Worm (Caenorhabditis elegans): ENCODE measurements around the gene acc-1.
A peak's percentile ranks its signal among the peaks of the same experiment; 100 is the strongest.

acc-1 gene

ce11 chrIV:9667084-9667483, 9.2 kb downstream of the acc-1 start (continued):
- TF ChIP-seq ceh-83 (GFP tag; optimal IDR thresholded peaks at IDR 0.05) (no peak), ces-1 (GFP tag; optimal IDR thresholded peaks at IDR 0.05) (no peak)

ce11 chrIV:9668103-9668672, 10.3 kb downstream of the acc-1 start:
- TF ChIP-seq nhr-237 (tag; optimal IDR thresholded peaks at IDR 0.05) (no peak), bed-3 (GFP tag; optimal IDR thresholded peaks at IDR 0.05) (no peak), cnd-1 (tag; optimal IDR thresholded peaks at IDR 0.05) (no peak), blmp-1 (tag; optimal IDR thresholded peaks at IDR 0.05) (no peak), elt-1 (tag; optimal IDR thresholded peaks at IDR 0.05; ENCODE audit: borderline replicate concordance, insufficient read depth) (no peak), ceh-39 (tag; optimal IDR thresholded peaks at IDR 0.05) (no peak), nhr-28 (tag; optimal IDR thresholded peaks at IDR 0.05) (no peak), ceh-43 (GFP tag; optimal IDR thresholded peaks at IDR 0.05) (no peak), mep-1 (tag; optimal IDR thresholded peaks at IDR 0.05) (no peak), mab-5 (tag; optimal IDR thresholded peaks at IDR 0.05) (no peak), lin-13 (tag; optimal IDR thresholded peaks at IDR 0.05) (no peak), nhr-12 (tag; optimal IDR thresholded peaks at IDR 0.05) (no peak), lsy-2 (tag; optimal IDR thresholded peaks at IDR 0.05) (no peak), ham-2 (GFP tag; optimal IDR thresholded peaks at IDR 0.05) (no peak), hlh-1 (tag; optimal IDR thresholded peaks at IDR 0.05) (no peak), pha-4 (tag; optimal IDR thresholded peaks at IDR 0.05) (no peak), drap-1 (GFP tag; optimal IDR thresholded peaks at IDR 0.05) (no peak), sptf-1 (tag; optimal IDR thresholded peaks at IDR 0.05) (no peak), tbx-8 (GFP tag; optimal IDR thresholded peaks at IDR 0.05) (no peak)

ce11 chrIV:9669969-9670368, 12.1 kb downstream of the acc-1 start:
- TF ChIP-seq nhr-12 (tag; optimal IDR thresholded peaks at IDR 0.05) (no peak), unc-62 (GFP tag; optimal IDR thresholded peaks at IDR 0.05) (no peak), drap-1 (GFP tag; optimal IDR thresholded peaks at IDR 0.05) (no peak), ces-1 (GFP tag; optimal IDR thresholded peaks at IDR 0.05) (no peak), unc-39 (tag; optimal IDR thresholded peaks at IDR 0.05) (no peak), ham-2 (GFP tag; optimal IDR thresholded peaks at IDR 0.05) (no peak), mep-1 (tag; optimal IDR thresholded peaks at IDR 0.05) (no peak), zip-8 (tag; optimal IDR thresholded peaks at IDR 0.05) (no peak), lin-13 (tag; optimal IDR thresholded peaks at IDR 0.05) (no peak), mab-5 (tag; optimal IDR thresholded peaks at IDR 0.05) (no peak), blmp-1 (tag; optimal IDR thresholded peaks at IDR 0.05) (no peak), ceh-43 (GFP tag; optimal IDR thresholded peaks at IDR 0.05) (no peak), M03D4.4 (tag; optimal IDR thresholded peaks at IDR 0.05) (no peak), mls-2 (tag; optimal IDR thresholded peaks at IDR 0.05) (no peak), cnd-1 (tag; optimal IDR thresholded peaks at IDR 0.05) (no peak), ceh-39 (tag; optimal IDR thresholded peaks at IDR 0.05) (no peak), snpc-4 (tag; optimal IDR thresholded peaks at IDR 0.05) (no peak), tbx-8 (GFP tag; optimal IDR thresholded peaks at IDR 0.05) (no peak)

ce11 chrIV:9671001-9671652, 13.3 kb downstream of the acc-1 start:
- no peak for TF ChIP-seq unc-39 (tag; optimal IDR thresholded peaks at IDR 0.05)
- TF ChIP-seq flh-1 (GFP tag; optimal IDR thresholded peaks at IDR 0.05): no peak
- peak; percentile 7 for TF ChIP-seq hlh-1 (tag; optimal IDR thresholded peaks at IDR 0.05)
- TF ChIP-seq lsy-2 (tag; optimal IDR thresholded peaks at IDR 0.05): no peak
- no peak for TF ChIP-seq tbx-8 (GFP tag; optimal IDR thresholded peaks at IDR 0.05)

- TF ChIP-seq zip-8 (tag; optimal IDR thresholded peaks at IDR 0.05) (no peak), mep-1 (tag; optimal IDR thresholded peaks at IDR 0.05) (no peak), nhr-237 (tag; optimal IDR thresholded peaks at IDR 0.05) (no peak), nhr-12 (tag; optimal IDR thresholded peaks at IDR 0.05) (no peak), sptf-1 (tag; optimal IDR thresholded peaks at IDR 0.05) (no peak), ham-2 (GFP tag; optimal IDR thresholded peaks at IDR 0.05) (no peak), ztf-11 (tag; optimal IDR thresholded peaks at IDR 0.05) (no peak), cnd-1 (tag; optimal IDR thresholded peaks at IDR 0.05) (no peak), tbx-8 (GFP tag; optimal IDR thresholded peaks at IDR 0.05) (no peak), drap-1 (GFP tag; optimal IDR thresholded peaks at IDR 0.05) (no peak), nhr-2 (tag; optimal IDR thresholded peaks at IDR 0.05) (no peak), pha-4 (tag; optimal IDR thresholded peaks at IDR 0.05) (no peak), elt-1 (tag; optimal IDR thresholded peaks at IDR 0.05; ENCODE audit: borderline replicate concordance, insufficient read depth) (no peak), ceh-83 (GFP tag; optimal IDR thresholded peaks at IDR 0.05) (no peak), unc-62 (GFP tag; optimal IDR thresholded peaks at IDR 0.05) (no peak), blmp-1 (tag; optimal IDR thresholded peaks at IDR 0.05) (no peak)
These were observed 14.6 kb downstream of the acc-1 start for ce11 chrIV:9672434-9672833.
